Worm (Caenorhabditis elegans): ENCODE data around the gene C25F6.1.

The C25F6.1 gene

ce11 chrX:5485931-5486537 lies at the start of gene C25F6.1:
Gene C25F6.1 (plus strand): TSS chrX:5486487.
- no peak for TF ChIP-seq scrt-1 (GFP tag; IDR thresholded peaks at IDR 0.05)
- TF ChIP-seq pes-1 (GFP tag; IDR thresholded peaks at IDR 0.05), result no peak
- TF ChIP-seq ceh-36 (tag; optimal IDR thresholded peaks at IDR 0.05), result no peak
- TF ChIP-seq flt-1 (GFP tag; IDR thresholded peaks at IDR 0.05), result no peak
- no peak for TF ChIP-seq ama-1 (optimal IDR thresholded peaks at IDR 0.05)
- TF ChIP-seq tbx-37 (GFP tag; conservative IDR thresholded peaks at IDR 0.05), result no peak
- TF ChIP-seq B0310.2 (tag; optimal IDR thresholded peaks at IDR 0.05), result no peak
- no peak for TF ChIP-seq ceh-13 (GFP tag; optimal IDR thresholded peaks at IDR 0.05)
- no peak for TF ChIP-seq hmbx-1 (tag; optimal IDR thresholded peaks at IDR 0.05)
- no peak for TF ChIP-seq hmg-4 (GFP tag; optimal IDR thresholded peaks at IDR 0.05)
- no peak for TF ChIP-seq sea-1 (GFP tag; conservative IDR thresholded peaks at IDR 0.05)
- no peak for TF ChIP-seq tbx-11 (GFP tag; IDR thresholded peaks at IDR 0.05)
- no peak for TF ChIP-seq aly-1 (tag; optimal IDR thresholded peaks at IDR 0.05)
- TF ChIP-seq hnd-1 (tag; optimal IDR thresholded peaks at IDR 0.05), result no peak
- no peak for TF ChIP-seq F13C5.2 (tag; optimal IDR thresholded peaks at IDR 0.05)

- TF ChIP-seq ets-7 (tag; optimal IDR thresholded peaks at IDR 0.05) (no peak), hmbx-1 (tag; optimal IDR thresholded peaks at IDR 0.05) (no peak), tbx-11 (GFP tag; IDR thresholded peaks at IDR 0.05) (no peak), B0310.2 (tag; optimal IDR thresholded peaks at IDR 0.05) (no peak), hnd-1 (tag; optimal IDR thresholded peaks at IDR 0.05) (no peak), tra-4 (tag; optimal IDR thresholded peaks at IDR 0.05) (no peak), aly-1 (tag; optimal IDR thresholded peaks at IDR 0.05) (no peak), F13C5.2 (tag; optimal IDR thresholded peaks at IDR 0.05) (no peak), hmg-4 (GFP tag; optimal IDR thresholded peaks at IDR 0.05) (no peak), sea-1 (GFP tag; conservative IDR thresholded peaks at IDR 0.05) (no peak), scrt-1 (GFP tag; IDR thresholded peaks at IDR 0.05) (no peak), ceh-36 (tag; optimal IDR thresholded peaks at IDR 0.05) (no peak), ceh-13 (GFP tag; optimal IDR thresholded peaks at IDR 0.05) (no peak), pes-1 (GFP tag; IDR thresholded peaks at IDR 0.05) (no peak)
These were observed 41.4 kb upstream of the C25F6.1 start, which contains the start of gene itm-2 for ce11 chrX:5444863-5445262. Gene itm-2 (plus strand): TSS chrX:5445163.

ce11 chrX:5447381-5447780 lies 38.9 kb upstream of the C25F6.1 start:
- TF ChIP-seq ceh-13 (GFP tag; optimal IDR thresholded peaks at IDR 0.05), result no peak
- no peak for TF ChIP-seq ets-7 (tag; optimal IDR thresholded peaks at IDR 0.05)
- TF ChIP-seq flt-1 (GFP tag; IDR thresholded peaks at IDR 0.05), result no peak
- TF ChIP-seq tbx-11 (GFP tag; IDR thresholded peaks at IDR 0.05), result no peak
- no peak for TF ChIP-seq F13C5.2 (tag; optimal IDR thresholded peaks at IDR 0.05)
- no peak for TF ChIP-seq hnd-1 (tag; optimal IDR thresholded peaks at IDR 0.05)

ce11 chrX:5447941-5448340 lies 38.3 kb upstream of the C25F6.1 start, which contains the start of gene C25F6.8:
Gene C25F6.8 (plus strand): TSS chrX:5448241.
- TF ChIP-seq ceh-36 (tag; optimal IDR thresholded peaks at IDR 0.05) (no peak), tbx-37 (GFP tag; conservative IDR thresholded peaks at IDR 0.05) (no peak), aly-1 (tag; optimal IDR thresholded peaks at IDR 0.05) (no peak), flt-1 (GFP tag; IDR thresholded peaks at IDR 0.05) (no peak), sea-1 (GFP tag; conservative IDR thresholded peaks at IDR 0.05) (no peak), F13C5.2 (tag; optimal IDR thresholded peaks at IDR 0.05) (no peak), hnd-1 (tag; optimal IDR thresholded peaks at IDR 0.05) (no peak), pes-1 (GFP tag; IDR thresholded peaks at IDR 0.05) (no peak), tra-4 (tag; optimal IDR thresholded peaks at IDR 0.05) (no peak), hmg-4 (GFP tag; optimal IDR thresholded peaks at IDR 0.05) (no peak), scrt-1 (GFP tag; IDR thresholded peaks at IDR 0.05) (no peak), hmbx-1 (tag; optimal IDR thresholded peaks at IDR 0.05) (no peak), ceh-13 (GFP tag; optimal IDR thresholded peaks at IDR 0.05) (no peak), tbx-11 (GFP tag; IDR thresholded peaks at IDR 0.05) (no peak), ets-7 (tag; optimal IDR thresholded peaks at IDR 0.05) (no peak), B0310.2 (tag; optimal IDR thresholded peaks at IDR 0.05) (no peak), ama-1 (optimal IDR thresholded peaks at IDR 0.05) (no peak)

ce11 chrX:5450773-5451447 lies 35.4 kb upstream of the C25F6.1 start, which contains the start of gene C25F6.6:
Gene C25F6.6 (minus strand): TSS chrX:5450823.
- TF ChIP-seq ceh-36 (tag; optimal IDR thresholded peaks at IDR 0.05) (no peak), tra-4 (tag; optimal IDR thresholded peaks at IDR 0.05) (no peak), aly-1 (tag; optimal IDR thresholded peaks at IDR 0.05) (no peak), sea-1 (GFP tag; conservative IDR thresholded peaks at IDR 0.05) (no peak), pes-1 (GFP tag; IDR thresholded peaks at IDR 0.05) (no peak), B0310.2 (tag; optimal IDR thresholded peaks at IDR 0.05) (no peak), ets-7 (tag; optimal IDR thresholded peaks at IDR 0.05) (no peak), hmg-4 (GFP tag; optimal IDR thresholded peaks at IDR 0.05) (no peak), F13C5.2 (tag; optimal IDR thresholded peaks at IDR 0.05) (no peak), tbx-11 (GFP tag; IDR thresholded peaks at IDR 0.05) (no peak), tbx-37 (GFP tag; conservative IDR thresholded peaks at IDR 0.05) (no peak), flt-1 (GFP tag; IDR thresholded peaks at IDR 0.05) (no peak), ama-1 (optimal IDR thresholded peaks at IDR 0.05) (no peak)

ce11 chrX:5451706-5452105 lies 34.6 kb upstream of the C25F6.1 start:
- TF ChIP-seq hnd-1 (tag; optimal IDR thresholded peaks at IDR 0.05), result no peak
- no peak for TF ChIP-seq ceh-36 (tag; optimal IDR thresholded peaks at IDR 0.05)
- TF ChIP-seq B0310.2 (tag; optimal IDR thresholded peaks at IDR 0.05), result no peak
- no peak for TF ChIP-seq sea-1 (GFP tag; conservative IDR thresholded peaks at IDR 0.05)
- no peak for TF ChIP-seq hmbx-1 (tag; optimal IDR thresholded peaks at IDR 0.05)
- no peak for TF ChIP-seq flt-1 (GFP tag; IDR thresholded peaks at IDR 0.05)
- no peak for TF ChIP-seq ets-7 (tag; optimal IDR thresholded peaks at IDR 0.05)
- no peak for TF ChIP-seq F13C5.2 (tag; optimal IDR thresholded peaks at IDR 0.05)
- TF ChIP-seq tbx-37 (GFP tag; conservative IDR thresholded peaks at IDR 0.05), result no peak
- TF ChIP-seq tbx-11 (GFP tag; IDR thresholded peaks at IDR 0.05), result no peak
- TF ChIP-seq ceh-13 (GFP tag; optimal IDR thresholded peaks at IDR 0.05), result no peak
- TF ChIP-seq tra-4 (tag; optimal IDR thresholded peaks at IDR 0.05), result no peak
- TF ChIP-seq ama-1 (optimal IDR thresholded peaks at IDR 0.05), result no peak
- no peak for TF ChIP-seq pes-1 (GFP tag; IDR thresholded peaks at IDR 0.05)
- TF ChIP-seq hmg-4 (GFP tag; optimal IDR thresholded peaks at IDR 0.05), result no peak
- TF ChIP-seq scrt-1 (GFP tag; IDR thresholded peaks at IDR 0.05), result no peak
- no peak for TF ChIP-seq aly-1 (tag; optimal IDR thresholded peaks at IDR 0.05)
